Worm (Caenorhabditis elegans) whole organism, early embryonic: ENCODE measurements around the gene mspn-1.

ENCODE experiments used
- ama-1 ChIP-seq: fragments of 150-350 bp; optimal IDR thresholded peaks from 2 replicates; lab custom pipeline; 2014
- hmbx-1 ChIP-seq: sonication (generic microtip); optimal IDR thresholded peaks from 2 replicates; lab custom pipeline; 2016; ENCODE audit warnings: mild to moderate bottlenecking, missing genetic modification characterization, missing compliant biosample characterization
- scrt-1 ChIP-seq: fragments of 200-800 bp; sonication (Bioruptor generic); IDR thresholded peaks from 2 replicates; pipeline ENCODE4 v1.3.6; 2022; ENCODE audit warnings: missing genetic modification characterization, missing compliant biosample characterization
- tbx-37 ChIP-seq: fragments of 200-800 bp; sonication (Bioruptor generic); conservative IDR thresholded peaks from 2 replicates; pipeline ENCODE4 v1.3.6; 2022; ENCODE audit warnings: missing genetic modification reagents, missing genetic modification characterization, missing compliant biosample characterization
- tra-4 ChIP-seq: sonication (generic microtip); optimal IDR thresholded peaks from 2 replicates; lab custom pipeline; 2017; ENCODE audit warnings: missing genetic modification characterization, missing compliant biosample characterization

DNA sequence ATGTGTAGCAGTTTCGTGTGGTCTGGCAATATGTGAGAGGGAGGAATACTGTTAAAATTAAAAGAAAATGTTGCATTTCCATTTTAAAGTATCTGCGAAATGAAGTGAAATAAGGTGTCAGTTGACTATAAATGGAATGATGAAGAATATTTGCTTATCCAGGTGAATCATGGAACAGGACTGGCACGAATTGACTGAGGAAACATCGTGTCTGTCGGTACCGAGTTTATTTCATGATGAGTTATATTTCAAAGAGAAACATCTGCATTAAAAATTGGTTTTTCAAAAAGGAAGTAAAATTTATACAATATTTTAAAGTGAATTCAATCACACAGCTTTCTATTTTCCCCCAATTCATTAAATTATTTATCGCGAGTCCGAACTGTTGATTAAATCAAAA is 49.8 kb downstream of the mspn-1 start, which contains the start of gene F01G10.6:
- TF ChIP-seq ama-1 (lab: Kevin White, UChicago) (no peak), tra-4 (tag; lab: Kevin White, UChicago) (no peak), scrt-1 (GFP tag; lab: Robert Waterston, UW) (no peak), tbx-37 (GFP tag; lab: Robert Waterston, UW) (no peak), hmbx-1 (tag; lab: Kevin White, UChicago) (no peak)
